Fruit fly (Drosophila melanogaster) whole organism, prepupa: ENCODE measurements around the gene Tbh.

ENCODE experiments used
- Blimp-1 ChIP-seq: fragments of 200-800 bp; sonication (Bioruptor generic); optimal IDR thresholded peaks from 3 replicates; lab custom pipeline; 2017; ENCODE audit warnings: missing biosample characterization, missing genetic modification characterization, mild to moderate bottlenecking, moderate library complexity, missing genetic modification reagents
- CG10669 ChIP-seq: fragments of 200-800 bp; sonication (Bioruptor generic); optimal IDR thresholded peaks from 3 replicates; lab custom pipeline; 2018; ENCODE audit warnings: missing biosample characterization, mild to moderate bottlenecking, missing genetic modification characterization, moderate library complexity
- CG11762 ChIP-seq: fragments of 200-800 bp; sonication (Bioruptor generic); optimal IDR thresholded peaks from 3 replicates; lab custom pipeline; 2016; ENCODE audit warnings: missing biosample characterization, missing genetic modification characterization; ENCODE audit not compliant: insufficient read depth
- CG11902 ChIP-seq: fragments of 200-800 bp; sonication (Bioruptor generic); optimal IDR thresholded peaks from 3 replicates; lab custom pipeline; 2016; ENCODE audit warnings: missing biosample characterization, missing genetic modification characterization
- CG15336 ChIP-seq: fragments of 200-800 bp; sonication (Bioruptor generic); IDR thresholded peaks from 2 replicates; pipeline ENCODE4 v1.3.6; 2022; ENCODE audit warnings: missing biosample characterization, missing genetic modification characterization
- CG1621 ChIP-seq: fragments of 200-800 bp; sonication (Bioruptor generic); optimal IDR thresholded peaks from 3 replicates; lab custom pipeline; 2018; ENCODE audit warnings: missing biosample characterization, mild to moderate bottlenecking, missing genetic modification characterization
- CG16779 ChIP-seq: fragments of 200-800 bp; sonication (Bioruptor generic); optimal IDR thresholded peaks from 3 replicates; lab custom pipeline; 2017; ENCODE audit warnings: missing biosample characterization, mild to moderate bottlenecking, missing genetic modification characterization
- CG3032 ChIP-seq: fragments of 200-800 bp; optimal IDR thresholded peaks from 2 replicates; lab custom pipeline; 2019; ENCODE audit warnings: missing biosample characterization, mild to moderate bottlenecking, missing genetic modification characterization, moderate library complexity
- CG31627 ChIP-seq: fragments of 200-800 bp; sonication (Bioruptor generic); optimal IDR thresholded peaks from 3 replicates; lab custom pipeline; 2016; ENCODE audit warnings: missing biosample characterization, missing genetic modification characterization
- CG32006 ChIP-seq: fragments of 200-800 bp; sonication (Bioruptor generic); optimal IDR thresholded peaks from 3 replicates; lab custom pipeline; 2017; ENCODE audit warnings: missing biosample characterization, mild to moderate bottlenecking, missing genetic modification characterization
- CG34406 ChIP-seq: fragments of 200-800 bp; sonication (Bioruptor generic); optimal IDR thresholded peaks from 3 replicates; lab custom pipeline; 2016; ENCODE audit warnings: missing biosample characterization, missing genetic modification characterization
- CG4318 ChIP-seq: fragments of 200-800 bp; sonication (Bioruptor generic); optimal IDR thresholded peaks from 3 replicates; lab custom pipeline; 2017; ENCODE audit warnings: missing biosample characterization, mild to moderate bottlenecking, missing genetic modification characterization
- CG6163 ChIP-seq: fragments of 200-800 bp; sonication (Bioruptor generic); IDR thresholded peaks from 3 replicates; pipeline ENCODE4 v1.3.6; 2022; ENCODE audit warnings: missing biosample characterization, missing genetic modification characterization
- CG6276 ChIP-seq: fragments of 200-800 bp; sonication (Bioruptor generic); optimal IDR thresholded peaks from 2 replicates; lab custom pipeline; 2017; ENCODE audit warnings: missing biosample characterization, mild to moderate bottlenecking, missing genetic modification characterization
- CG6792 ChIP-seq: fragments of 200-800 bp; sonication (Bioruptor generic); optimal IDR thresholded peaks from 3 replicates; lab custom pipeline; 2016; ENCODE audit warnings: missing biosample characterization, missing genetic modification characterization
- CG6808 ChIP-seq: fragments of 200-800 bp; sonication (Bioruptor generic); optimal IDR thresholded peaks from 3 replicates; lab custom pipeline; 2017; ENCODE audit warnings: missing biosample characterization, missing genetic modification characterization, mild to moderate bottlenecking, moderate library complexity, missing genetic modification reagents
- CG6854 ChIP-seq: fragments of 200-800 bp; sonication (Bioruptor generic); optimal IDR thresholded peaks from 2 replicates; lab custom pipeline; 2017; ENCODE audit warnings: missing biosample characterization, mild to moderate bottlenecking, missing genetic modification characterization
- CG8119 ChIP-seq: fragments of 200-800 bp; sonication (Bioruptor generic); IDR thresholded peaks from 3 replicates; pipeline ENCODE4 v1.3.6; 2022; ENCODE audit warnings: missing biosample characterization, missing genetic modification characterization
- CG8319 ChIP-seq: fragments of 200-800 bp; sonication (Bioruptor generic); optimal IDR thresholded peaks from 3 replicates; lab custom pipeline; 2016; ENCODE audit warnings: missing biosample characterization, missing genetic modification characterization
- CG8632 ChIP-seq: fragments of 200-800 bp; sonication (Bioruptor generic); optimal IDR thresholded peaks from 3 replicates; lab custom pipeline; 2016; ENCODE audit warnings: missing biosample characterization, missing genetic modification characterization
- CG9139 ChIP-seq: fragments of 200-800 bp; sonication (Bioruptor generic); optimal IDR thresholded peaks from 3 replicates; lab custom pipeline; 2017; ENCODE audit warnings: missing biosample characterization, mild to moderate bottlenecking, missing genetic modification characterization
- Eip75B ChIP-seq: fragments of 200-800 bp; sonication (Bioruptor generic); optimal IDR thresholded peaks from 3 replicates; lab custom pipeline; 2016; ENCODE audit warnings: missing biosample characterization, missing genetic modification characterization
- Eip78C ChIP-seq: fragments of 200-800 bp; sonication (Bioruptor generic); peaks from one replicate; lab custom pipeline; 2016; ENCODE audit warnings: missing biosample characterization, missing genetic modification characterization
- Eip93F ChIP-seq: fragments of 200-800 bp; sonication (Bioruptor generic); optimal IDR thresholded peaks from 2 replicates; lab custom pipeline; 2016; ENCODE audit warnings: missing biosample characterization, mild to moderate bottlenecking, missing genetic modification characterization
- Ets21C ChIP-seq: fragments of 200-800 bp; sonication (Bioruptor generic); optimal IDR thresholded peaks from 3 replicates; lab custom pipeline; 2016; ENCODE audit warnings: missing biosample characterization, missing genetic modification characterization
- Ets96B ChIP-seq: fragments of 200-800 bp; optimal IDR thresholded peaks from 2 replicates; lab custom pipeline; 2019; ENCODE audit warnings: missing biosample characterization, mild to moderate bottlenecking, missing genetic modification characterization, moderate library complexity
- Gug ChIP-seq: fragments of 200-800 bp; sonication (Bioruptor generic); IDR thresholded peaks from 2 replicates; pipeline ENCODE4 v1.3.6; 2022; ENCODE audit warnings: missing biosample characterization, missing genetic modification characterization
- Hr39 ChIP-seq: fragments of 200-800 bp; sonication (Bioruptor generic); optimal IDR thresholded peaks from 2 replicates; lab custom pipeline; 2016; ENCODE audit warnings: missing biosample characterization, missing genetic modification characterization
- Met ChIP-seq: fragments of 200-800 bp; sonication (Bioruptor generic); optimal IDR thresholded peaks from 3 replicates; lab custom pipeline; 2016; ENCODE audit warnings: missing biosample characterization, missing genetic modification characterization
- OdsH ChIP-seq: fragments of 200-800 bp; sonication (Bioruptor generic); optimal IDR thresholded peaks from 3 replicates; lab custom pipeline; 2016; ENCODE audit warnings: missing biosample characterization, missing genetic modification characterization
- Smox ChIP-seq: fragments of 200-800 bp; sonication (Bioruptor generic); optimal IDR thresholded peaks from 3 replicates; lab custom pipeline; 2016; ENCODE audit warnings: missing biosample characterization, missing genetic modification characterization
- Sox102F ChIP-seq: fragments of 200-800 bp; sonication (Bioruptor generic); optimal IDR thresholded peaks from 2 replicates; lab custom pipeline; 2016; ENCODE audit warnings: missing biosample characterization, mild to moderate bottlenecking, missing genetic modification characterization
- Sox14 ChIP-seq: fragments of 200-800 bp; sonication (Bioruptor generic); optimal IDR thresholded peaks from 3 replicates; lab custom pipeline; 2016; ENCODE audit warnings: missing biosample characterization, missing genetic modification characterization
- Sox15 ChIP-seq: fragments of 200-800 bp; sonication (Bioruptor generic); optimal IDR thresholded peaks from 3 replicates; lab custom pipeline; 2016; ENCODE audit warnings: missing biosample characterization, missing genetic modification characterization
- achi ChIP-seq: fragments of 200-800 bp; sonication (Bioruptor generic); optimal IDR thresholded peaks from 3 replicates; lab custom pipeline; 2016; ENCODE audit warnings: missing biosample characterization, missing genetic modification characterization
- acj6 ChIP-seq: fragments of 200-800 bp; sonication (Bioruptor generic); optimal IDR thresholded peaks from 3 replicates; lab custom pipeline; 2016; ENCODE audit warnings: missing biosample characterization, missing genetic modification characterization
- cyc ChIP-seq: fragments of 200-800 bp; sonication (Bioruptor generic); optimal IDR thresholded peaks from 3 replicates; lab custom pipeline; 2016; ENCODE audit warnings: missing biosample characterization, missing genetic modification characterization
- dac ChIP-seq: fragments of 200-800 bp; sonication (Bioruptor generic); optimal IDR thresholded peaks from 2 replicates; lab custom pipeline; 2017; ENCODE audit warnings: missing biosample characterization, mild to moderate bottlenecking, missing genetic modification characterization
- dsx ChIP-seq: fragments of 200-800 bp; optimal IDR thresholded peaks from 3 replicates; lab custom pipeline; 2019; ENCODE audit warnings: missing biosample characterization, mild to moderate bottlenecking, missing genetic modification characterization, moderate library complexity; ENCODE audit not compliant: poor library complexity, severe bottlenecking
- esn ChIP-seq: fragments of 200-800 bp; sonication (Bioruptor generic); optimal IDR thresholded peaks from 2 replicates; lab custom pipeline; 2016; ENCODE audit warnings: missing biosample characterization, mild to moderate bottlenecking, missing genetic modification characterization, moderate library complexity
- fd59A ChIP-seq: fragments of 200-800 bp; sonication (Bioruptor generic); optimal IDR thresholded peaks from 2 replicates; lab custom pipeline; 2017; ENCODE audit warnings: missing biosample characterization, mild to moderate bottlenecking, missing genetic modification characterization, missing genetic modification reagents
- fd85E ChIP-seq: fragments of 200-800 bp; sonication (Bioruptor generic); optimal IDR thresholded peaks from 3 replicates; lab custom pipeline; 2016; ENCODE audit warnings: missing biosample characterization, missing genetic modification characterization
- fkh ChIP-seq: fragments of 200-800 bp; sonication (Bioruptor generic); optimal IDR thresholded peaks from 3 replicates; lab custom pipeline; 2017; ENCODE audit warnings: missing biosample characterization, mild to moderate bottlenecking, missing genetic modification characterization, moderate library complexity
- lz ChIP-seq: fragments of 200-800 bp; sonication (Bioruptor generic); optimal IDR thresholded peaks from 3 replicates; lab custom pipeline; 2016; ENCODE audit warnings: missing biosample characterization, missing genetic modification characterization
- net ChIP-seq: fragments of 200-800 bp; sonication (Bioruptor generic); optimal IDR thresholded peaks from 3 replicates; lab custom pipeline; 2016; ENCODE audit warnings: missing biosample characterization, missing genetic modification characterization
- pdm3 ChIP-seq: fragments of 200-800 bp; sonication (Bioruptor generic); optimal IDR thresholded peaks from 3 replicates; lab custom pipeline; 2016; ENCODE audit warnings: missing biosample characterization, missing genetic modification characterization
- salr ChIP-seq, 2 experiments: fragments of 200-800 bp; sonication (Bioruptor generic); optimal IDR thresholded peaks; 3 replicates each; lab custom pipeline; 2016 to 2018; ENCODE audit warnings: missing biosample characterization in 2 of 2, missing genetic modification characterization in 2 of 2, mild to moderate bottlenecking in 1 of 2
- spab ChIP-seq: fragments of 200-800 bp; sonication (Bioruptor generic); optimal IDR thresholded peaks from 2 replicates; lab custom pipeline; 2017; ENCODE audit warnings: missing biosample characterization, mild to moderate bottlenecking, missing genetic modification characterization, missing genetic modification reagents
- ss ChIP-seq, 2 experiments: fragments of 200-800 bp; sonication (Bioruptor generic); optimal IDR thresholded peaks; 2 replicates in 1 of 2; 3 replicates in 1 of 2; lab custom pipeline; 2017 to 2018; ENCODE audit warnings: mild to moderate bottlenecking in 2 of 2, missing biosample characterization in 2 of 2, missing genetic modification characterization in 2 of 2, moderate library complexity in 1 of 2
- svp ChIP-seq: fragments of 200-800 bp; sonication (Bioruptor generic); peaks from one replicate; lab custom pipeline; 2016; ENCODE audit warnings: missing biosample characterization, missing genetic modification characterization
- topi ChIP-seq: fragments of 200-800 bp; sonication (Bioruptor generic); optimal IDR thresholded peaks from 3 replicates; lab custom pipeline; 2016; ENCODE audit warnings: missing biosample characterization, missing genetic modification characterization
- vri ChIP-seq: fragments of 200-800 bp; sonication (Bioruptor generic); optimal IDR thresholded peaks from 3 replicates; lab custom pipeline; 2016; ENCODE audit warnings: missing biosample characterization, mild to moderate bottlenecking, missing genetic modification characterization

The Tbh gene

DNA sequence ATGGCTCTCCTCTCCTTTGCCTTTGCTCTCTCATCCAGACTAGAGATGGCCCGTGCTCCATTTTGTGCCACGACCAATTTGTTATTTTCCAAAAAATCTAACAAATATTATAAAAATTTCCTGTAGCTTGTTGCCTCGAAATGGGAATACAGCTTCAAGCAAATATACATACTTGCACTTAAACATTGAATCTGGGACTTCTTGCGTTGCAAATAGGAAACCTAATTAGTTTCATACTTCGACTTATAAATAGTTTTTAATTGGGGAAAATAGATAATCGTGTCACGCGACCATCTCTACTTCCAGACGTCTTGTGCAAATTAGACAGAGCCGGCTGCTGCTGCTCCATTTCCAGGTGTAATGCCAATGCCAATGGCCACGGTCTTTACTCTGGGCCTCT, 25.1 kb upstream of the Tbh start:
- TF ChIP-seq net (GFP tag; lab: Kevin White, UChicago) (peak; percentile 85), CG8119 (peak; percentile 84), Hr39 (peak; percentile 82), CG15336 (GFP tag; lab: Robert Waterston, UW) (peak; percentile 79), fd85E (GFP tag; lab: Kevin White, UChicago) (peak; percentile 15), dac (GFP tag; lab: Kevin White, UChicago) (peak; percentile 77), topi (GFP tag; lab: Kevin White, UChicago) (peak; percentile 90), spab (GFP tag; lab: Kevin White, UChicago) (peak; percentile 74), vri (GFP tag; lab: Kevin White, UChicago) (peak; percentile 71), pdm3 (GFP tag; lab: Kevin White, UChicago) (peak; percentile 89), Sox14 (GFP tag; lab: Kevin White, UChicago) (peak; percentile 87), Met (GFP tag; lab: Kevin White, UChicago) (peak; percentile 87), dsx (GFP tag; lab: Kevin White, UChicago) (peak; percentile 82), CG6163 (GFP tag; lab: Robert Waterston, UW) (peak; percentile 71), Blimp-1 (GFP tag; lab: Kevin White, UChicago) (peak; percentile 22), CG6792 (GFP tag; lab: Kevin White, UChicago) (peak; percentile 72), CG8632 (GFP tag; lab: Kevin White, UChicago) (peak; percentile 80), esn (GFP tag; lab: Kevin White, UChicago) (peak; percentile 88), CG10669 (peak; percentile 85), OdsH (peak; percentile 88), CG11902 (GFP tag; lab: Kevin White, UChicago) (peak; percentile 68), Gug (GFP tag; lab: Robert Waterston, UW) (peak; percentile 51; the same call in 1 of the 2 replicates), svp (GFP tag; lab: Kevin White, UChicago) (peak; percentile 89), Ets96B (peak; percentile 85), CG32006 (GFP tag; lab: Kevin White, UChicago) (peak; percentile 91), CG6276 (GFP tag; lab: Kevin White, UChicago) (peak; percentile 81), CG11762 (GFP tag; lab: Kevin White, UChicago) (peak; percentile 75), achi (GFP tag; lab: Kevin White, UChicago) (peak; percentile 83), Ets21C (GFP tag; lab: Kevin White, UChicago) (peak; percentile 67), fkh (GFP tag; lab: Kevin White, UChicago) (no peak), CG31627 (GFP tag; lab: Kevin White, UChicago) (peak; percentile 81), CG4318 (GFP tag; lab: Kevin White, UChicago) (peak; percentile 83), salr (GFP tag; optimal IDR thresholded peaks at IDR 0.05; lab: Kevin White, UChicago) (peak; percentile 78 to 80), Eip78C (peak; percentile 98), ss (GFP tag; optimal IDR thresholded peaks at IDR 0.05; lab: Kevin White, UChicago) (peak; percentile 78 to 80), CG34406 (peak; percentile 70), CG9139 (GFP tag; lab: Kevin White, UChicago) (peak; percentile 63), Smox (GFP tag; lab: Kevin White, UChicago) (peak; percentile 82), CG6808 (GFP tag; lab: Kevin White, UChicago) (peak; percentile 87), CG8319 (GFP tag; lab: Kevin White, UChicago) (peak; percentile 62), Sox15 (GFP tag; lab: Kevin White, UChicago) (peak; percentile 76), CG1621 (tag; lab: Kevin White, UChicago) (peak; percentile 78), lz (peak; percentile 84), fd59A (GFP tag; lab: Kevin White, UChicago) (peak; percentile 85), acj6 (GFP tag; lab: Kevin White, UChicago) (peak; percentile 86), cyc (GFP tag; lab: Kevin White, UChicago) (peak; percentile 82), CG6854 (GFP tag; lab: Kevin White, UChicago) (peak; percentile 16), Eip93F (peak; percentile 17), CG3032 (tag; lab: Kevin White, UChicago) (peak; percentile 87), Eip75B (GFP tag; lab: Kevin White, UChicago) (peak; percentile 87), CG16779 (peak; percentile 51), Sox102F (GFP tag; lab: Kevin White, UChicago) (peak; percentile 84)
